Worm (Caenorhabditis elegans): Measurements from ENCODE around the gene C34E10.9.

Gene C34E10.9

DNA sequence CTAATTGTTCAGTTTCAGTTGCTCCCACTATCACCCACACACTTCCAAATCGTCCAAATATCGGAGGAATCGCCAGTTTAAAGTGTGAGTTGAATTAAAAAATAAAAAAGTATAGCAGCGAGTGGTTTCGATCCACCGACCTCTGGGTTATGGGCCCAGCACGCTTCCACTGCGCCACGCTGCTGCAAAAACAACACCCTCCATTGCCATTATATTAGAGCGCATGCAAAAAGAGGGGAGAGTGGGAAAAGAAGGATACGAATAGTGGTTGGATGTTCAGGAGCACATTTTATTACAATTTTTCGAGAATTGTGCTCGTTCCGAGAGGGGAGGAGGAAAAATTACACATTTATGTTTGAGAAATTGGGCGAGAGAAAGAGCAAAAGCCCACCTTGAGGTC, 31.7 kb upstream of the C34E10.9 start (continued):
- peak; percentile 45 for TF ChIP-seq B0035.1 (tag; optimal IDR thresholded peaks at IDR 0.05)
- no peak for TF ChIP-seq nhr-90 (tag; optimal IDR thresholded peaks at IDR 0.05)
- no peak for TF ChIP-seq gei-17 (GFP tag; optimal IDR thresholded peaks at IDR 0.05)
- peak; percentile 73 for TF ChIP-seq ceh-27 (GFP tag; optimal IDR thresholded peaks at IDR 0.05)
- 0 out of 2 replicates have a peak, but pooled peaks have one; percentile 39 for TF ChIP-seq C06A6.2 (GFP tag; conservative IDR thresholded peaks at IDR 0.05)
- no peak for TF ChIP-seq Y53F4B.3 (GFP tag; IDR thresholded peaks at IDR 0.05)
- peak; percentile 28 for TF ChIP-seq dpl-1 (GFP tag; optimal IDR thresholded peaks at IDR 0.05)
- peak; percentile 81 for TF ChIP-seq F23B12.7 (tag; optimal IDR thresholded peaks at IDR 0.05; ENCODE audit: insufficient read depth)
- peak; percentile 59 for TF ChIP-seq madf-10 (tag; optimal IDR thresholded peaks at IDR 0.05)
- peak; percentile 53 for TF ChIP-seq rcor-1 (GFP tag; IDR thresholded peaks at IDR 0.05)
- TF ChIP-seq ama-1 (optimal IDR thresholded peaks at IDR 0.05) = no peak
- peak; percentile 44 to 86 for TF ChIP-seq ama-1 (GFP tag; optimal IDR thresholded peaks at IDR 0.05)
- peak; percentile 14 for TF ChIP-seq sdz-38 (tag; optimal IDR thresholded peaks at IDR 0.05)
- TF ChIP-seq attf-5 (GFP tag; optimal IDR thresholded peaks at IDR 0.05) = peak; percentile 65
- no peak for TF ChIP-seq fkh-3 (tag; optimal IDR thresholded peaks at IDR 0.05)
- TF ChIP-seq lir-1 (GFP tag; conservative IDR thresholded peaks at IDR 0.05) = peak; percentile 50; the same call in 1 of the 2 replicates
- TF ChIP-seq F57A8.1 (GFP tag; optimal IDR thresholded peaks at IDR 0.05) = peak; percentile 39
- TF ChIP-seq egl-44 (GFP tag; IDR thresholded peaks at IDR 0.05) = peak; percentile 70
- TF ChIP-seq snpc-3.4 (tag; optimal IDR thresholded peaks at IDR 0.05) = peak; percentile 58
- peak; percentile 76 for TF ChIP-seq ztf-18 (tag; optimal IDR thresholded peaks at IDR 0.05)
- TF ChIP-seq nhr-120 (GFP tag; IDR thresholded peaks at IDR 0.05) = no peak
- TF ChIP-seq hmg-1.2 (GFP tag; IDR thresholded peaks at IDR 0.05) = peak; percentile 76
- peak; percentile 73 for TF ChIP-seq repo-1 (tag; optimal IDR thresholded peaks at IDR 0.05)
- peak; percentile 74 for TF ChIP-seq hmg-20 (GFP tag; IDR thresholded peaks at IDR 0.05)
- TF ChIP-seq F57C9.4 (tag; optimal IDR thresholded peaks at IDR 0.05) = peak; percentile 81
- no peak for TF ChIP-seq hrde-1 (tag; optimal IDR thresholded peaks at IDR 0.05; ENCODE audit: borderline replicate concordance)
- no peak for TF ChIP-seq B0019.2 (GFP tag; conservative IDR thresholded peaks at IDR 0.05)
- TF ChIP-seq ZK185.1 (tag; optimal IDR thresholded peaks at IDR 0.05; ENCODE audit: poor library complexity, severe bottlenecking) = peak; percentile 44
- TF ChIP-seq snpc-1.3 (tag; optimal IDR thresholded peaks at IDR 0.05; ENCODE audit: insufficient read depth) = peak; percentile 80
- TF ChIP-seq lin-35 (GFP tag; optimal IDR thresholded peaks at IDR 0.05) = peak in 1 of 3 experiments; percentile 68
- peak; percentile 24 for TF ChIP-seq snpc-1.1 (tag; optimal IDR thresholded peaks at IDR 0.05; ENCODE audit: insufficient read depth)
- TF ChIP-seq F49E8.2 (tag; optimal IDR thresholded peaks at IDR 0.05; ENCODE audit: insufficient read depth) = no peak
- peak; percentile 80 for TF ChIP-seq somi-1 (GFP tag; optimal IDR thresholded peaks at IDR 0.05)
- TF ChIP-seq zfh-2 (GFP tag; conservative IDR thresholded peaks at IDR 0.05) = no peak
- TF ChIP-seq F10E7.11 (tag; optimal IDR thresholded peaks at IDR 0.05) = peak; percentile 57
- peak; percentile 70; the same call in 1 of the 2 replicates for TF ChIP-seq D2030.7 (GFP tag; IDR thresholded peaks at IDR 0.05)
- peak; percentile 5 for TF ChIP-seq nhr-179 (tag; optimal IDR thresholded peaks at IDR 0.05)
- TF ChIP-seq ceh-91 (GFP tag; IDR thresholded peaks at IDR 0.05) = 0 out of 2 replicates have a peak, but pooled peaks have one; percentile 18
- TF ChIP-seq F55B11.4 (tag; optimal IDR thresholded peaks at IDR 0.05; ENCODE audit: borderline replicate concordance, insufficient read depth) = no peak
- peak; percentile 40 to 65 for TF ChIP-seq let-607 (tag; optimal IDR thresholded peaks at IDR 0.05)
- TF ChIP-seq unc-130 (GFP tag; optimal IDR thresholded peaks at IDR 0.05) = peak; percentile 47
- TF ChIP-seq mes-4 (tag; optimal IDR thresholded peaks at IDR 0.05) = peak; percentile 42
- no peak for TF ChIP-seq K11D2.4 (GFP tag; IDR thresholded peaks at IDR 0.05)
- 0 out of 2 replicates have a peak, but pooled peaks have one; percentile 29 for TF ChIP-seq egrh-3 (GFP tag; IDR thresholded peaks at IDR 0.05)
- TF ChIP-seq akir-1 (GFP tag; optimal IDR thresholded peaks at IDR 0.05) = no peak
- peak; percentile 85 for TF ChIP-seq rpc-1 (optimal IDR thresholded peaks at IDR 0.05)
- peak; percentile 96 for TF ChIP-seq rpc-1 (tag; optimal IDR thresholded peaks at IDR 0.05)
